Fruit fly (Drosophila melanogaster) whole organism, adult: ENCODE measurements around the gene tna.

Experiments used
- Crg-1 ChIP-seq: fragments of 200-800 bp; sonication (Bioruptor generic); optimal IDR thresholded peaks from 2 replicates; lab custom pipeline; 2016; ENCODE audit warnings: missing biosample characterization, missing genetic modification characterization
- Hr96 ChIP-seq: fragments of 200-800 bp; sonication (Bioruptor generic); optimal IDR thresholded peaks from 2 replicates; lab custom pipeline; 2016; ENCODE audit warnings: missing biosample characterization, missing genetic modification characterization

DNA sequence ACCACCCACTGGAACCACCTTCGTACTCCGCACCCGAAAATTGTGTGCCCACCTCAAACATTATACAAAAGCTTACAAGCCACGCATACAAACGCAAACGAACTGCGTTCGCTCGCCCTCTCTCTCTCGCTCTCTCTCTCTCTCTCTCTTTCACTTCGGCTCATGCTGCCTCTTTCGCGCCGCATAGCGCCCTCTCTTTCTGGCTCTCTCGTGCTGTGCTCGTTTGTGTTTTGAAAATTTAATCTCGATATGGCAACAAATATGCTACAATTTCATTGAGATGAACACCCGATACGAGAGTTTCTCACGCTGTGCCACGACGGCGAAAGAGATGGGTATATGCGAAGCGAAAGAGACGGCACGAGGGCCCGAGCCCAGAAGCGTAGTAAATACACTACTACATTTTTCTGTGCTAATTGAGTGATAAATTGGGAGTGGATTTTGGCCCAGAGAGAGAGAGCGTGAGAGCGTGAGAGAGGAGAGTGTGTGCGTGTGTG is 21.3 kb downstream of the tna start:
- TF ChIP-seq Hr96 (GFP tag; lab: Kevin White, UChicago), result peak; percentile 28
- no peak for TF ChIP-seq Crg-1
